Worm (Caenorhabditis elegans): ENCODE results near the gene nmad-1.

The nmad-1 gene

ce11 chrIII:5552072-5552667, 2.6 kb downstream of the nmad-1 start, which contains the start of gene F09F7.6 (continued):
- no peak for TF ChIP-seq tlp-1 (tag; optimal IDR thresholded peaks at IDR 0.05)
- TF ChIP-seq sptf-1 (tag; optimal IDR thresholded peaks at IDR 0.05) = no peak
- no peak for TF ChIP-seq F16B12.6 (tag; optimal IDR thresholded peaks at IDR 0.05)
- no peak for TF ChIP-seq ceh-88 (GFP tag; IDR thresholded peaks at IDR 0.05)
- TF ChIP-seq unc-86 (tag; optimal IDR thresholded peaks at IDR 0.05) = no peak
- TF ChIP-seq ceh-82 (tag; optimal IDR thresholded peaks at IDR 0.05) = no peak
- TF ChIP-seq hlh-17 (GFP tag; optimal IDR thresholded peaks at IDR 0.05; ENCODE audit: borderline replicate concordance) = no peak
- no peak for TF ChIP-seq pqm-1 (tag; optimal IDR thresholded peaks at IDR 0.05)
- no peak for TF ChIP-seq ztf-11 (tag; optimal IDR thresholded peaks at IDR 0.05)
- no peak for TF ChIP-seq fkh-4 (tag; optimal IDR thresholded peaks at IDR 0.05; ENCODE audit: borderline replicate concordance)
- peak; percentile 41 for TF ChIP-seq dsc-1 (tag; optimal IDR thresholded peaks at IDR 0.05)
- no peak for TF ChIP-seq aly-2 (tag; optimal IDR thresholded peaks at IDR 0.05)
- peak; percentile 46 for TF ChIP-seq swsn-7 (tag; optimal IDR thresholded peaks at IDR 0.05)
- TF ChIP-seq alr-1 (tag; optimal IDR thresholded peaks at IDR 0.05; ENCODE audit: borderline replicate concordance) = no peak
- TF ChIP-seq snpc-4 (tag; optimal IDR thresholded peaks at IDR 0.05) = no peak
- no peak for TF ChIP-seq nhr-12 (tag; optimal IDR thresholded peaks at IDR 0.05)
- peak; percentile 93 for TF ChIP-seq snu-23 (GFP tag; optimal IDR thresholded peaks at IDR 0.05)
- no peak for TF ChIP-seq unc-62 (GFP tag; optimal IDR thresholded peaks at IDR 0.05)
- TF ChIP-seq lin-39 (tag; optimal IDR thresholded peaks at IDR 0.05) = peak; percentile 25
- TF ChIP-seq ets-5 (GFP tag; IDR thresholded peaks at IDR 0.05) = no peak
- TF ChIP-seq egl-27 (tag; optimal IDR thresholded peaks at IDR 0.05) = no peak
- TF ChIP-seq vab-15 (tag; optimal IDR thresholded peaks at IDR 0.05) = peak; percentile 50
- no peak for TF ChIP-seq lin-15B (tag; optimal IDR thresholded peaks at IDR 0.05)
- no peak for TF ChIP-seq Y116A8C.19 (tag; optimal IDR thresholded peaks at IDR 0.05; ENCODE audit: borderline replicate concordance)
- peak; percentile 47 for TF ChIP-seq ama-1 (optimal IDR thresholded peaks at IDR 0.05)
- TF ChIP-seq unc-30 (tag; optimal IDR thresholded peaks at IDR 0.05) = no peak
- TF ChIP-seq lsy-2 (tag; optimal IDR thresholded peaks at IDR 0.05) = peak; percentile 57 to 63
- peak; percentile 95 for TF ChIP-seq nhr-71 (tag; optimal IDR thresholded peaks at IDR 0.05)
- no peak for TF ChIP-seq ceh-63 (GFP tag; optimal IDR thresholded peaks at IDR 0.05)
- TF ChIP-seq fkh-10 (GFP tag; optimal IDR thresholded peaks at IDR 0.05) = no peak
- TF ChIP-seq lir-3 (tag; optimal IDR thresholded peaks at IDR 0.05; ENCODE audit: poor library complexity) = peak; percentile 72
- TF ChIP-seq C04F5.9 (tag; optimal IDR thresholded peaks at IDR 0.05) = peak; percentile 26
- peak; percentile 18 for TF ChIP-seq mep-1 (tag; optimal IDR thresholded peaks at IDR 0.05)
- TF ChIP-seq sox-4 (tag; optimal IDR thresholded peaks at IDR 0.05) = no peak
- peak in 1 of 2 experiments; percentile 96 for TF ChIP-seq mdl-1 (tag; optimal IDR thresholded peaks at IDR 0.05)
- no peak for TF ChIP-seq pag-3 (tag; optimal IDR thresholded peaks at IDR 0.05; ENCODE audit: borderline replicate concordance, insufficient read depth)
- TF ChIP-seq mef-2 (tag; optimal IDR thresholded peaks at IDR 0.05) = no peak
- no peak for TF ChIP-seq fkh-8 (tag; optimal IDR thresholded peaks at IDR 0.05)

ce11 chrIII:5550844-5551243, 3.9 kb downstream of the nmad-1 start:
- TF ChIP-seq ztf-11 (tag; optimal IDR thresholded peaks at IDR 0.05) (no peak), mef-2 (tag; optimal IDR thresholded peaks at IDR 0.05) (no peak), nhr-71 (tag; optimal IDR thresholded peaks at IDR 0.05) (peak; percentile 71), efl-1 (optimal IDR thresholded peaks at IDR 0.05) (no peak), efl-1 (GFP tag; optimal IDR thresholded peaks at IDR 0.05 in 1 of 2) (peak in 1 of 2 experiments; percentile 64), lin-14 (GFP tag; optimal IDR thresholded peaks at IDR 0.05) (no peak), swsn-7 (tag; optimal IDR thresholded peaks at IDR 0.05) (peak; percentile 5), ceh-88 (GFP tag; IDR thresholded peaks at IDR 0.05) (no peak), dpl-1 (GFP tag; optimal IDR thresholded peaks at IDR 0.05) (no peak), tbx-2 (tag; optimal IDR thresholded peaks at IDR 0.05) (peak; percentile 40), blmp-1 (tag; optimal IDR thresholded peaks at IDR 0.05) (no peak), nhr-237 (tag; optimal IDR thresholded peaks at IDR 0.05) (no peak), ceh-82 (tag; optimal IDR thresholded peaks at IDR 0.05) (no peak), grh-1 (GFP tag; IDR thresholded peaks at IDR 0.05) (no peak; the same call in 1 of the 2 replicates), efl-3 (GFP tag; optimal IDR thresholded peaks at IDR 0.05) (no peak), ceh-90 (tag; optimal IDR thresholded peaks at IDR 0.05) (no peak), fos-1 (tag; optimal IDR thresholded peaks at IDR 0.05) (no peak), aly-2 (tag; optimal IDR thresholded peaks at IDR 0.05) (no peak), ceh-8 (GFP tag; optimal IDR thresholded peaks at IDR 0.05) (no peak), lin-39 (tag; optimal IDR thresholded peaks at IDR 0.05) (no peak), ama-1 (optimal IDR thresholded peaks at IDR 0.05) (peak; percentile 92), lin-13 (GFP tag; optimal IDR thresholded peaks at IDR 0.05) (no peak), snu-23 (GFP tag; optimal IDR thresholded peaks at IDR 0.05) (peak; percentile 16), rnt-1 (tag; optimal IDR thresholded peaks at IDR 0.05) (no peak), F16B12.6 (tag; optimal IDR thresholded peaks at IDR 0.05) (no peak)
